Worm (Caenorhabditis elegans) whole organism, L1 larva: ENCODE measurements around the gene vps-36.

ENCODE experiments used
- C16A3.4 ChIP-seq: fragments of 150-350 bp; optimal IDR thresholded peaks from 2 replicates; lab custom pipeline; 2014; ENCODE audit warnings: missing biosample characterization, missing genetic modification characterization
- aha-1 ChIP-seq: fragments of 150-350 bp; optimal IDR thresholded peaks from 2 replicates; lab custom pipeline; 2014; ENCODE audit warnings: missing biosample characterization, missing genetic modification characterization
- ceh-63 ChIP-seq: fragments of 200-800 bp; sonication (Bioruptor generic); optimal IDR thresholded peaks from 2 replicates; lab custom pipeline; 2018; ENCODE audit warnings: mild to moderate bottlenecking, missing genetic modification characterization, missing compliant biosample characterization
- ceh-82 ChIP-seq, 3 experiments: fragments of 150-350 bp in 1 of 3; sonication (generic microtip) in 2 of 3; optimal IDR thresholded peaks; 2 replicates each; lab custom pipeline; 2014 to 2017; ENCODE audit warnings: missing biosample characterization in 3 of 3, missing genetic modification characterization in 3 of 3
- ceh-90 ChIP-seq: sonication (generic microtip); optimal IDR thresholded peaks from 2 replicates; lab custom pipeline; 2016; ENCODE audit warnings: missing genetic modification characterization, missing compliant biosample characterization
- dsc-1 ChIP-seq: sonication (generic microtip); optimal IDR thresholded peaks from 2 replicates; lab custom pipeline; 2016; ENCODE audit warnings: mild to moderate bottlenecking, missing genetic modification characterization, missing compliant biosample characterization
- efl-1 ChIP-seq, 4 experiments: fragments of 150-350 bp; optimal IDR thresholded peaks in 3 of 4; peaks in 1 of 4; 1 replicate in 1 of 4; 2 replicates in 3 of 4; lab custom pipeline; 2014; ENCODE audit warnings: missing biosample characterization in 2 of 4, missing genetic modification characterization in 2 of 4, missing genetic modification reagents in 2 of 4
- egl-27 ChIP-seq, 2 experiments: fragments of 150-350 bp in 1 of 2; sonication (generic microtip); optimal IDR thresholded peaks; 3 replicates each; lab custom pipeline; 2017 to 2018; ENCODE audit warnings: missing biosample characterization in 2 of 2, missing genetic modification characterization in 2 of 2, missing genetic modification reagents in 2 of 2
- elt-2 ChIP-seq: sonication (generic microtip); optimal IDR thresholded peaks from 2 replicates; lab custom pipeline; 2016; ENCODE audit warnings: missing genetic modification characterization, mild to moderate bottlenecking, inconsistent platforms, missing compliant biosample characterization, missing genetic modification reagents
- fkh-8 ChIP-seq: sonication (generic microtip); optimal IDR thresholded peaks from 2 replicates; lab custom pipeline; 2016; ENCODE audit warnings: mild to moderate bottlenecking, missing genetic modification characterization, missing compliant biosample characterization
- fos-1 ChIP-seq: fragments of 150-350 bp; optimal IDR thresholded peaks from 2 replicates; lab custom pipeline; 2014; ENCODE audit warnings: missing biosample characterization, missing genetic modification characterization
- grh-1 ChIP-seq: fragments of 200-800 bp; sonication (Bioruptor generic); IDR thresholded peaks from 2 replicates; pipeline ENCODE4 v1.3.6; 2022; ENCODE audit warnings: missing genetic modification reagents, missing genetic modification characterization, missing compliant biosample characterization
- isw-1 ChIP-seq: fragments of 200-800 bp; sonication (Bioruptor generic); IDR thresholded peaks from 2 replicates; pipeline ENCODE4 v1.3.6; 2022; ENCODE audit warnings: missing genetic modification characterization, missing compliant biosample characterization
- jun-1 ChIP-seq: fragments of 150-350 bp; optimal IDR thresholded peaks from 2 replicates; lab custom pipeline; 2014; ENCODE audit warnings: missing biosample characterization, missing genetic modification reagents, missing genetic modification characterization
- lin-14 ChIP-seq: fragments of 200-800 bp; sonication (Bioruptor generic); optimal IDR thresholded peaks from 2 replicates; lab custom pipeline; 2018; ENCODE audit warnings: mild to moderate bottlenecking, missing genetic modification characterization, moderate library complexity, missing compliant biosample characterization
- lin-35 ChIP-seq, 2 experiments: fragments of 150-350 bp; optimal IDR thresholded peaks; 2 replicates each; lab custom pipeline; 2014; ENCODE audit warnings: missing biosample characterization in 2 of 2, missing genetic modification characterization in 2 of 2, missing genetic modification reagents in 2 of 2
- lin-39 ChIP-seq: fragments of 150-350 bp; optimal IDR thresholded peaks from 2 replicates; lab custom pipeline; 2014; ENCODE audit warnings: missing biosample characterization, missing genetic modification reagents, missing genetic modification characterization
- mab-9 ChIP-seq: fragments of 200-800 bp; sonication (Bioruptor generic); IDR thresholded peaks from 2 replicates; pipeline ENCODE4 v1.3.6; 2022; ENCODE audit warnings: missing genetic modification reagents, missing genetic modification characterization, missing compliant biosample characterization
- mep-1 ChIP-seq: fragments of 150-350 bp; optimal IDR thresholded peaks from 2 replicates; lab custom pipeline; 2014; ENCODE audit warnings: missing biosample characterization, missing genetic modification characterization
- nhr-11 ChIP-seq: fragments of 150-350 bp; optimal IDR thresholded peaks from 2 replicates; lab custom pipeline; 2014; ENCODE audit warnings: missing biosample characterization, missing genetic modification characterization
- nhr-19 ChIP-seq: fragments of 200-800 bp; sonication (Bioruptor generic); conservative IDR thresholded peaks from 2 replicates; pipeline ENCODE4 v1.3.6; 2022; ENCODE audit warnings: missing genetic modification characterization, missing compliant biosample characterization
- nhr-20 ChIP-seq: sonication (generic microtip); optimal IDR thresholded peaks from 2 replicates; lab custom pipeline; 2016; ENCODE audit warnings: mild to moderate bottlenecking, missing genetic modification characterization, missing compliant biosample characterization
- nhr-237 ChIP-seq: fragments of 150-350 bp; optimal IDR thresholded peaks from 2 replicates; lab custom pipeline; 2014; ENCODE audit warnings: missing biosample characterization, missing genetic modification characterization
- nhr-47 ChIP-seq: sonication (generic microtip); optimal IDR thresholded peaks from 2 replicates; lab custom pipeline; 2016; ENCODE audit warnings: mild to moderate bottlenecking, missing genetic modification characterization, moderate library complexity, missing compliant biosample characterization
- nhr-76 ChIP-seq: sonication (generic microtip); optimal IDR thresholded peaks from 2 replicates; lab custom pipeline; 2017; ENCODE audit warnings: missing biosample characterization, missing genetic modification characterization
- nhr-84 ChIP-seq: sonication (generic microtip); optimal IDR thresholded peaks from 2 replicates; lab custom pipeline; 2017; ENCODE audit warnings: missing biosample characterization, missing genetic modification characterization
- nhr-85 ChIP-seq: sonication (generic microtip); peaks from one replicate; lab custom pipeline; 2016; ENCODE audit warnings: missing genetic modification characterization, inconsistent platforms, missing compliant biosample characterization
- nhr-90 ChIP-seq: sonication (generic microtip); optimal IDR thresholded peaks from 2 replicates; lab custom pipeline; 2016; ENCODE audit warnings: mild to moderate bottlenecking, missing genetic modification characterization, missing compliant biosample characterization; ENCODE audit not compliant: poor library complexity
- pag-3 ChIP-seq: sonication (generic microtip); optimal IDR thresholded peaks from 2 replicates; lab custom pipeline; 2017; ENCODE audit warnings: missing genetic modification characterization, mild to moderate bottlenecking, missing compliant biosample characterization, antibody characterized with exemption, borderline replicate concordance; ENCODE audit not compliant: insufficient read depth
- pqm-1 ChIP-seq: sonication (generic microtip); optimal IDR thresholded peaks from 3 replicates; lab custom pipeline; 2017; ENCODE audit warnings: missing biosample characterization, missing genetic modification characterization
- skn-1 ChIP-seq: fragments of 150-350 bp; optimal IDR thresholded peaks from 2 replicates; lab custom pipeline; 2014; ENCODE audit warnings: missing biosample characterization, missing genetic modification characterization
- snu-23 ChIP-seq: sonication (generic microtip); optimal IDR thresholded peaks from 2 replicates; lab custom pipeline; 2016; ENCODE audit warnings: missing genetic modification characterization, missing compliant biosample characterization
- sox-4 ChIP-seq: sonication (generic microtip); optimal IDR thresholded peaks from 2 replicates; lab custom pipeline; 2016; ENCODE audit warnings: missing genetic modification characterization, missing compliant biosample characterization
- tbx-2 ChIP-seq: sonication (generic microtip); optimal IDR thresholded peaks from 2 replicates; lab custom pipeline; 2016; ENCODE audit warnings: missing genetic modification characterization, missing compliant biosample characterization
- unc-130 ChIP-seq: fragments of 150-350 bp; optimal IDR thresholded peaks from 2 replicates; lab custom pipeline; 2017; ENCODE audit warnings: missing biosample characterization, missing genetic modification characterization, inconsistent platforms
- unc-30 ChIP-seq: sonication (generic microtip); optimal IDR thresholded peaks from 2 replicates; lab custom pipeline; 2017; ENCODE audit warnings: missing biosample characterization, missing genetic modification characterization
- xbp-1 ChIP-seq: sonication (generic microtip); optimal IDR thresholded peaks from 2 replicates; lab custom pipeline; 2016; ENCODE audit warnings: missing genetic modification characterization, missing compliant biosample characterization
- zag-1 ChIP-seq: fragments of 150-350 bp; optimal IDR thresholded peaks from 2 replicates; lab custom pipeline; 2014; ENCODE audit warnings: missing biosample characterization, missing genetic modification characterization
- zip-4 ChIP-seq: fragments of 200-800 bp; sonication (Bioruptor generic); optimal IDR thresholded peaks from 2 replicates; lab custom pipeline; 2018; ENCODE audit warnings: mild to moderate bottlenecking, missing genetic modification characterization, moderate library complexity, missing compliant biosample characterization

vps-36 gene

ce11 chrV:10937294-10937693 lies 23.2 kb downstream of the vps-36 start (continued):
- TF ChIP-seq dsc-1 (tag; lab: Kevin White, UChicago) (peak; percentile 69), nhr-85 (no peak), nhr-76 (tag; lab: Kevin White, UChicago) (no peak), lin-35 (GFP tag; optimal IDR thresholded peaks at IDR 0.05; lab: Kevin White, UChicago) (peak in 1 of 2 experiments; percentile 27), nhr-19 (GFP tag; lab: Robert Waterston, UW) (peak; percentile 88), snu-23 (GFP tag; lab: Kevin White, UChicago) (peak; percentile 41), nhr-84 (tag; lab: Kevin White, UChicago) (no peak), sox-4 (tag; lab: Kevin White, UChicago) (no peak), zip-4 (GFP tag; lab: Kevin White, UChicago) (no peak), nhr-237 (tag; lab: Kevin White, UChicago) (no peak), mep-1 (tag; lab: Kevin White, UChicago) (peak; percentile 30), mab-9 (GFP tag; lab: Robert Waterston, UW) (no peak), fos-1 (tag; lab: Kevin White, UChicago) (no peak), zag-1 (tag; lab: Kevin White, UChicago) (no peak), nhr-11 (tag; lab: Kevin White, UChicago) (peak; percentile 63), egl-27 (tag; optimal IDR thresholded peaks at IDR 0.05; lab: Kevin White, UChicago) (no peak), ceh-90 (tag; lab: Kevin White, UChicago) (no peak), pqm-1 (no peak), nhr-47 (peak; percentile 73), skn-1 (tag; lab: Kevin White, UChicago) (peak; percentile 64), xbp-1 (tag; lab: Kevin White, UChicago) (no peak), fkh-8 (tag; lab: Kevin White, UChicago) (peak; percentile 79), tbx-2 (no peak), jun-1 (tag; lab: Kevin White, UChicago) (no peak), lin-39 (tag; lab: Kevin White, UChicago) (no peak), ceh-82 (tag; optimal IDR thresholded peaks at IDR 0.05; lab: Kevin White, UChicago) (no peak), C16A3.4 (tag; lab: Kevin White, UChicago) (no peak), unc-130 (no peak), lin-14 (GFP tag; lab: Kevin White, UChicago) (peak; percentile 67), ceh-63 (GFP tag; lab: Kevin White, UChicago) (no peak), grh-1 (GFP tag; lab: Robert Waterston, UW) (no peak)

- TF ChIP-seq unc-30 (tag; lab: Kevin White, UChicago): no peak
- peak; percentile 1 for TF ChIP-seq nhr-20 (tag; lab: Kevin White, UChicago)
- TF ChIP-seq elt-2: peak; percentile 83
- no peak for TF ChIP-seq isw-1 (GFP tag; lab: Robert Waterston, UW)
Measured at ce11 chrV:10936681-10937080, 23.8 kb downstream of the vps-36 start, which contains the start of gene F17C11.12. F17C11.12 (minus strand) TSS chrV:10936920.

DNA sequence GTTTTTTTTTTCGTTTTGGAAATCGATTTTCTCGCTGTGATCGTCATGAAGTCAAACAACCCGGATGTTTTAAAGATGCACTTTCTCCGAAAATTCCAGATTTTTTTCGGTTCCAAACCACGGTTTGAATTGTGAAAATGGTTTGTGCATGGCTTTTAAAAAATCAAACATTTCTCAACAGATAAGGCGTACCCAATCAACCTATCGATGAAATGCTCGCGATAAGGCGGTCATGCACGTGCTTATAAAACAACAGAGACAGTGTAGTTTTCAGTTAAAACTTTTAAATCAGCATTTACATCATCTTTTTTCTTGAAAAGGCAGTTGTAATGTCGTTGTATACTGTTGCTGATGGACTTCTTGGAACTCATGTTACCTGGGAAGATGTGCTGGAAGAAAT lies 28.1 kb downstream of the vps-36 start, which contains the start of gene F58B4.5:
Gene F58B4.5 (plus strand): TSS at position 283 of the 400 bp plus-strand sequence.
- TF ChIP-seq aha-1 (no peak), nhr-20 (tag; lab: Kevin White, UChicago) (peak; percentile 51), efl-1 (optimal IDR thresholded peaks at IDR 0.05; lab: Kevin White, UChicago) (no peak), efl-1 (GFP tag; optimal IDR thresholded peaks at IDR 0.05 in 1 of 2; lab: Kevin White, UChicago) (peak in 1 of 2 experiments; percentile 43), elt-2 (peak; percentile 89), lin-35 (GFP tag; optimal IDR thresholded peaks at IDR 0.05; lab: Kevin White, UChicago) (peak in 1 of 2 experiments; percentile 19)

ce11 chrV:10931189-10931588 lies 29.3 kb downstream of the vps-36 start, which contains the start of gene scvp-1:
scvp-1 (minus strand) TSS chrV:10931289.
- no peak for TF ChIP-seq nhr-90 (tag; lab: Kevin White, UChicago)
- no peak for TF ChIP-seq unc-130
- no peak for TF ChIP-seq nhr-19 (GFP tag; lab: Robert Waterston, UW)
- TF ChIP-seq pag-3: no peak
- no peak for TF ChIP-seq zag-1 (tag; lab: Kevin White, UChicago)
- no peak for TF ChIP-seq C16A3.4 (tag; lab: Kevin White, UChicago)
